Worm (Caenorhabditis elegans): ENCODE data around the gene F25B4.7.
"Not testable (repeated sequence)": the region's sequence is repeated elsewhere in the genome, so short reads cannot be mapped to it uniquely, and the experiment has no call there.

Gene F25B4.7

DNA sequence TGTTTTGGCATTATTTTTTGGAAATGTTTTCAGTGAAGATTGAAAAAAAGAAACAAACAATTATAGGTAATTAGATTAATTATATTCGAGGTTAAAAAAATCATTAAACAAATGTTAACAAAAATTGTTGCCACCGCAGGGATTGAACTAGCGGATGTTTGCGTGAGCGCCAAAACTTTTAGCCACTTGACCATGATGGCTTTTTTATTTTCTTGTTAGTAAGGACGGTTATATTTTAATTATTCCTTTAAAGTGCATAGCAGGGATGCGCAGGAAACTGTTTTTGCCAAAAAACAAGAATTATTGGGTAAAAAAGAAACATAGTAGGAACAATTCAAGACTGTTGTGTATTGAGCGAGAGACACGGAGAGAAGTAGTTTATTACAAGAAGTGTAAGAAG, 19.7 kb downstream of the F25B4.7 start:
- no peak for TF ChIP-seq R02D3.7 (tag; optimal IDR thresholded peaks at IDR 0.05)
- TF ChIP-seq elt-2 (tag; optimal IDR thresholded peaks at IDR 0.05) = peak; percentile 6
- TF ChIP-seq nhr-43 (tag; optimal IDR thresholded peaks at IDR 0.05; ENCODE audit: poor library complexity, severe bottlenecking) = peak; percentile 86
- no peak for TF ChIP-seq unc-62 (GFP tag; optimal IDR thresholded peaks at IDR 0.05)
- no peak for TF ChIP-seq ama-1 (optimal IDR thresholded peaks at IDR 0.05)
- TF ChIP-seq lsy-12 (tag; optimal IDR thresholded peaks at IDR 0.05) = peak; percentile 71
- TF ChIP-seq mdl-1 (tag; optimal IDR thresholded peaks at IDR 0.05) = no peak
- TF ChIP-seq nhr-23 (tag; optimal IDR thresholded peaks at IDR 0.05) = peak; percentile 36
- no peak for TF ChIP-seq mml-1 (tag; optimal IDR thresholded peaks at IDR 0.05)
- peak; percentile 31 for TF ChIP-seq tbx-2 (tag; optimal IDR thresholded peaks at IDR 0.05)
- TF ChIP-seq nhr-77 (tag; optimal IDR thresholded peaks at IDR 0.05) = peak; percentile 64
- TF ChIP-seq elt-1 (tag; optimal IDR thresholded peaks at IDR 0.05) = no peak
- no peak for TF ChIP-seq nhr-76 (tag; optimal IDR thresholded peaks at IDR 0.05)

DNA sequence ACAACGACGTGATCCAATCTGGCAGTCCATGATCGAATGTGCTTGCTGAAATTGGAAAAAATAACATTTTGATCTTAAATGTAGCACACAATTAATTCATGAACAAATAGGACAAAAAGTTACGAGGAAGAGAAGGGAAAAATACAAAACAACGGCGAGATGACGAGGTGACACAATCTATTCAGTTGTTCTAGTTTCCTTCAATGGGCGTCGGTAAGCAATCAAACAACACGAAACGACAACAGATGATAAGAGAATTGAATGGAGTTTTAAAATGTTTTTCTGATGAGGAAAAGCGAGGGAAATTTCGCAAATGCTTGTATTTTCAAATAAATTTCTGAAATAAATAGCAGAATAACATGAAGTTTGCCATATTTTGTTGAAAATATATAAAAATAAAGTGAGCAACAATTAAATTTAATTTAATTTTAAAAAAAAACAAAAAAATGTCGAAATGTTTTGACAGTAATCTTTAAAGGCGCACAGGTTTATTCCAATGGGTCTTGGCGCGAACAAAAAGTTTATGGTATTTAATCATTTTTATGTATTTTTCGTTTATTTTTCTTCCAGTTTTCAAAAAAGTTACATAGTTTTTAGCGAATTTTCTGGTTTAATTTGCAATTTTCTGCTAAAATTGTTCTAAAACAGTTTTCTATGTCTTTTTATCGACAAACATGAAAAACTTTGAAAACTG, 20.8 kb downstream of the F25B4.7 start, which contains the start of gene C14C11.7:
Gene C14C11.7 (minus strand): TSS at position 51 of the 694 bp plus-strand sequence.
- no peak for TF ChIP-seq pha-4 (tag; optimal IDR thresholded peaks at IDR 0.05)
- no peak for TF ChIP-seq R02D3.7 (tag; optimal IDR thresholded peaks at IDR 0.05)
- no peak for TF ChIP-seq nhr-77 (tag; optimal IDR thresholded peaks at IDR 0.05)
- TF ChIP-seq nfya-1 (tag; optimal IDR thresholded peaks at IDR 0.05; ENCODE audit: insufficient read depth) = no peak
- TF ChIP-seq ceh-28 (tag; optimal IDR thresholded peaks at IDR 0.05) = no peak
- TF ChIP-seq daf-12 (tag; optimal IDR thresholded peaks at IDR 0.05) = no peak
- TF ChIP-seq fkh-10 (GFP tag; optimal IDR thresholded peaks at IDR 0.05) = no peak
- TF ChIP-seq egl-5 (tag; optimal IDR thresholded peaks at IDR 0.05) = no peak
- no peak for TF ChIP-seq fkh-2 (tag; optimal IDR thresholded peaks at IDR 0.05)
- TF ChIP-seq nhr-76 (tag; optimal IDR thresholded peaks at IDR 0.05) = no peak
- TF ChIP-seq nhr-12 (tag; optimal IDR thresholded peaks at IDR 0.05) = no peak
- TF ChIP-seq sea-2 (GFP tag; optimal IDR thresholded peaks at IDR 0.05) = no peak
- no peak for TF ChIP-seq nhr-23 (tag; optimal IDR thresholded peaks at IDR 0.05)
- TF ChIP-seq ZK546.5 (tag; optimal IDR thresholded peaks at IDR 0.05) = no peak
- TF ChIP-seq egl-27 (tag; optimal IDR thresholded peaks at IDR 0.05) = no peak
- TF ChIP-seq mdl-1 (tag; optimal IDR thresholded peaks at IDR 0.05) = no peak

DNA sequence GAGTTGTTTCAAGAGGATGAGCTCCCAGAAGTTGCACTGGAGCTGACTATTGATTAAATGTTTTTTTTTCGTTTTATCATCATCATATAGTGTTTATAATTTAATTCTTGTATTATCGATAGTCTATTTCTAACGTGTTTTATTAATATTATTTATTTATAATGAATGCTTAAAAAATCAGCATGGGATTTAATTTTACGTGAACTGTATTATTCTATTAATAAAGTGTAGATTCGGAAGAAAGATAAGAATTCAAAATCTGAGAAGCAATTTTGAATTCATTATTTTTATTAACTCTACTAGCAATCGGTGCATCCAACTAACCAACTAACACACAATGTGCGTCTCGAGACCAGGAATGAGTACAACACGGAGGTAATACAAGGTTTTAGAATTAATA, 23.7 kb downstream of the F25B4.7 start, which contains the start of gene C14C11.1:
Gene C14C11.1 (plus strand): TSS at position 301 of the 400 bp plus-strand sequence.
- TF ChIP-seq egl-5, nhr-23, lin-15B (tag; optimal IDR thresholded peaks at IDR 0.05): not testable (repeated sequence)

DNA sequence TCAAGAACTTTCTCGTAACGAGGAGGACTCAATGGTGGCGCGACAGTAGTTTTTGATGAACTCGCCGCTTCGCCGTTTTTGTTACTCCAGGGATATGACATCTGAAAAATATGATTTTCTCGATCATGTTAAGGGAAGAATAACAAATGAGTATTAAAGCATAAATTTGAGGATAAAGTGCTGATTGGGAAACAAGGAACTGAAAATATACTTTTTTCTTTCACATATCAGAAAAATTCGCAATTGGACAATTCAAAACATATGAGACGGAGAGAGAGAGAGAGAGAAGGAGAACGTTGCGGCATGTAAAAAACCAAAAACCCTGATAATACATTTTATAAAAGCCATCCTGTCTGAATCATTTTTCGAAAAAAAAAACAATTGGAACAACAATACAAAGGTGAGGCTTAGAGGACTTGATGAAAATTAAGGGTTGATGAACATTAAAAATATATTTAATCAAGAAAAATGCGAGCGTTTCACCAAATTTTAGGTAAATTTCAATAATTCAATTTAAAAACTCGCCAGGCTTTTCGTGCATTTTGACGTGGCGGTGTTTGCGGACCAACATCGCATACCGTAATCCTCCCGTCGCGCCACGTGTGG, 26.3 kb downstream of the F25B4.7 start, which contains the start of the genes mut-14 and C14C11.2:
Gene mut-14 (minus strand): TSS at position 101 of the 606 bp plus-strand sequence.
Gene C14C11.2 (plus strand): TSS at position 556 of the 606 bp plus-strand sequence.
- TF ChIP-seq egl-27 (tag; optimal IDR thresholded peaks at IDR 0.05) (no peak), lin-39 (tag; optimal IDR thresholded peaks at IDR 0.05) (no peak), ceh-9 (tag; optimal IDR thresholded peaks at IDR 0.05) (no peak), daf-12 (tag; optimal IDR thresholded peaks at IDR 0.05) (no peak), skn-1 (tag; optimal IDR thresholded peaks at IDR 0.05) (no peak), nhr-23 (tag; optimal IDR thresholded peaks at IDR 0.05) (no peak), zag-1 (tag; optimal IDR thresholded peaks at IDR 0.05) (no peak), nhr-43 (tag; optimal IDR thresholded peaks at IDR 0.05; ENCODE audit: poor library complexity, severe bottlenecking) (no peak), sea-2 (GFP tag; optimal IDR thresholded peaks at IDR 0.05) (no peak)

DNA sequence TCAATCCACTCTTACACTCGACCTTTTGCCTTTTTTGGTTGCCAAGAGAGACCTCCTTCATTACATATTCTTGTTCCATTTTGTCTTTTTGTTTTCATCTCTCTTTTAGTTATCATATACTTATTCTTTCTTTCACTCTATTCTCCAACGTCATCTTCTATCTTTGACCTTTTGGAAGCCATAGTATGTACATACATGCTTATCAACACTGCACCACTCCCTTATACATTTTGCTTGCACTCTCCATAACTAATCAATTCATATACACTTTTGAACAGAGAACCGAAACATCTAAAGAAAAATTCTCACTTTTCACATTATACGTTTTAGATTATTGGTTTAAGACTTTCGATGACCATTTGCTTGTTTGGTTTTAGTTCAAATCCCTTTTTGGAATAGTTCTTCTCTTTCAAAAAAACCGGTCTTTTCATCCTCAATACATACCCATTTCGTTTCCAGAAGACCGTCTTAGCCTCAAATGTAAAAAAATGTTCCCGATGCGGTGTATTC, 33.0 kb downstream of the F25B4.7 start, which contains the start of gene hex-2:
Gene hex-2 (plus strand): TSS at position 460 of the 510 bp plus-strand sequence.
- no peak for TF ChIP-seq zag-1 (tag; optimal IDR thresholded peaks at IDR 0.05)
- peak; percentile 13 for TF ChIP-seq pha-4 (tag; optimal IDR thresholded peaks at IDR 0.05)
- peak; percentile 45 for TF ChIP-seq elt-2 (tag; optimal IDR thresholded peaks at IDR 0.05)
- peak; percentile 56 for TF ChIP-seq pqm-1 (tag; optimal IDR thresholded peaks at IDR 0.05)
